Worm (Caenorhabditis elegans) whole organism, L4 larva: Measurements from ENCODE around the gene C36B7.3.

Experiments
- F49E8.2 ChIP-seq: sonication (generic microtip); optimal IDR thresholded peaks from 2 replicates; lab custom pipeline; 2016; ENCODE audit warnings: missing compliant biosample characterization, mild to moderate bottlenecking, missing genetic modification characterization, borderline replicate concordance
- T20F7.1 ChIP-seq: fragments of 200-800 bp; sonication (Bioruptor generic); optimal IDR thresholded peaks from 2 replicates; lab custom pipeline; 2018; ENCODE audit warnings: mild to moderate bottlenecking, missing genetic modification characterization, missing compliant biosample characterization
- T26A8.4 ChIP-seq: fragments of 200-800 bp; sonication (Bioruptor generic); IDR thresholded peaks from 2 replicates; pipeline ENCODE4 v1.3.6; 2022; ENCODE audit warnings: missing genetic modification characterization, missing compliant biosample characterization
- Y48G9A.11 ChIP-seq: fragments of 200-800 bp; sonication (Bioruptor generic); IDR thresholded peaks from 2 replicates; pipeline ENCODE4 v1.3.6; 2022; ENCODE audit warnings: missing genetic modification reagents, missing genetic modification characterization, missing compliant biosample characterization
- aha-1 ChIP-seq: fragments of 150-350 bp; peaks from one replicate; lab custom pipeline; 2014; ENCODE audit warnings: missing biosample characterization, missing genetic modification characterization
- arid-1 ChIP-seq: fragments of 200-800 bp; sonication (Bioruptor generic); conservative IDR thresholded peaks from 2 replicates; pipeline ENCODE4 v1.3.6; 2022; ENCODE audit warnings: missing genetic modification reagents, missing genetic modification characterization, missing compliant biosample characterization
- ceh-62 ChIP-seq: sonication (generic microtip); optimal IDR thresholded peaks from 2 replicates; lab custom pipeline; 2017; ENCODE audit warnings: missing biosample characterization, missing genetic modification characterization
- ces-1 ChIP-seq: fragments of 150-350 bp; sonication (generic microtip); optimal IDR thresholded peaks from 4 replicates; lab custom pipeline; 2014; ENCODE audit warnings: missing biosample characterization, missing genetic modification reagents, missing genetic modification characterization
- ctbp-1 ChIP-seq: fragments of 200-800 bp; sonication (Bioruptor generic); IDR thresholded peaks from 2 replicates; pipeline ENCODE4 v1.3.6; 2022; ENCODE audit warnings: missing genetic modification reagents, missing genetic modification characterization, missing compliant biosample characterization
- daf-8 ChIP-seq: fragments of 200-800 bp; sonication (Bioruptor generic); IDR thresholded peaks from 2 replicates; pipeline ENCODE4 v1.3.6; 2022; ENCODE audit warnings: missing genetic modification characterization, missing compliant biosample characterization
- dmd-6 ChIP-seq: fragments of 200-800 bp; sonication (Bioruptor generic); IDR thresholded peaks from 2 replicates; pipeline ENCODE4 v1.3.6; 2022; ENCODE audit warnings: missing genetic modification reagents, missing genetic modification characterization, missing compliant biosample characterization
- dmd-9 ChIP-seq: fragments of 200-800 bp; sonication (Bioruptor generic); IDR thresholded peaks from 2 replicates; pipeline ENCODE4 v1.3.6; 2022; ENCODE audit warnings: missing genetic modification reagents, missing genetic modification characterization, missing compliant biosample characterization
- dpl-1 ChIP-seq: fragments of 150-350 bp; optimal IDR thresholded peaks from 2 replicates; lab custom pipeline; 2014; ENCODE audit warnings: missing biosample characterization, missing genetic modification reagents, missing genetic modification characterization
- dve-1 ChIP-seq: sonication (generic microtip); optimal IDR thresholded peaks from 2 replicates; lab custom pipeline; 2017; ENCODE audit warnings: antibody characterized with exemption, mild to moderate bottlenecking, missing genetic modification characterization, missing compliant biosample characterization; ENCODE audit not compliant: insufficient read depth
- egl-27 ChIP-seq: sonication (generic microtip); optimal IDR thresholded peaks from 3 replicates; lab custom pipeline; 2017; ENCODE audit warnings: missing biosample characterization, missing genetic modification reagents, missing genetic modification characterization
- hif-1 ChIP-seq, 2 experiments: sonication (generic microtip); optimal IDR thresholded peaks; 2 replicates each; lab custom pipeline; 2016 to 2017; ENCODE audit warnings: missing compliant biosample characterization in 2 of 2, missing genetic modification characterization in 2 of 2, missing genetic modification reagents in 2 of 2, missing genotype in 2 of 2, mild to moderate bottlenecking in 1 of 2
- lsy-2 ChIP-seq, 2 experiments: fragments of 150-350 bp in 1 of 2; sonication (generic microtip) in 1 of 2; optimal IDR thresholded peaks; 2 replicates each; lab custom pipeline; 2014 to 2017; ENCODE audit warnings: missing biosample characterization in 2 of 2, missing genetic modification characterization in 2 of 2
- madf-9 ChIP-seq: fragments of 200-800 bp; sonication (Bioruptor generic); conservative IDR thresholded peaks from 2 replicates; pipeline ENCODE4 v1.3.6; 2022; ENCODE audit warnings: missing genetic modification reagents, missing genetic modification characterization, missing compliant biosample characterization
- mdl-1 ChIP-seq, 2 experiments: fragments of 150-350 bp in 1 of 2; sonication (generic microtip) in 1 of 2; optimal IDR thresholded peaks; 2 replicates each; lab custom pipeline; 2014 to 2017; ENCODE audit warnings: missing biosample characterization in 2 of 2, missing genetic modification characterization in 2 of 2
- mep-1 ChIP-seq: fragments of 150-350 bp; sonication (generic microtip); optimal IDR thresholded peaks from 3 replicates; lab custom pipeline; 2014; ENCODE audit warnings: missing biosample characterization, missing genetic modification characterization
- mes-2 ChIP-seq: sonication (generic microtip); optimal IDR thresholded peaks from 2 replicates; lab custom pipeline; 2016; ENCODE audit warnings: missing genotype, mild to moderate bottlenecking, missing genetic modification characterization, missing compliant biosample characterization; ENCODE audit not compliant: poor library complexity, severe bottlenecking
- mxl-3 ChIP-seq: fragments of 200-800 bp; sonication (Bioruptor generic); optimal IDR thresholded peaks from 2 replicates; lab custom pipeline; 2018; ENCODE audit warnings: mild to moderate bottlenecking, missing genetic modification characterization, missing compliant biosample characterization
- nhr-102 ChIP-seq: sonication (generic microtip); optimal IDR thresholded peaks from 2 replicates; lab custom pipeline; 2016; ENCODE audit warnings: mild to moderate bottlenecking, missing genetic modification characterization, moderate library complexity, missing compliant biosample characterization
- nhr-11 ChIP-seq: fragments of 150-350 bp; optimal IDR thresholded peaks from 2 replicates; lab custom pipeline; 2014; ENCODE audit warnings: missing biosample characterization, missing genetic modification characterization
- nhr-28 ChIP-seq: fragments of 150-350 bp; optimal IDR thresholded peaks from 2 replicates; lab custom pipeline; 2014; ENCODE audit warnings: missing biosample characterization, missing genetic modification characterization
- nhr-76 ChIP-seq: fragments of 150-350 bp; optimal IDR thresholded peaks from 2 replicates; lab custom pipeline; 2014; ENCODE audit warnings: missing biosample characterization, missing genetic modification characterization
- pha-4 ChIP-seq, 2 experiments: fragments of 150-350 bp in 1 of 2; fragments of 200-800 bp in 1 of 2; sonication (Bioruptor generic) in 1 of 2; IDR thresholded peaks in 1 of 2; optimal IDR thresholded peaks in 1 of 2; 2 replicates each; pipeline versions ENCODE4 v1.3.6 to Lab custom; 2014 to 2022; ENCODE audit warnings: missing genetic modification characterization in 2 of 2, missing genetic modification reagents in 2 of 2, missing biosample characterization in 1 of 2, missing compliant biosample characterization in 1 of 2
- php-3 ChIP-seq: fragments of 200-800 bp; sonication (Bioruptor generic); IDR thresholded peaks from 2 replicates; pipeline ENCODE4 v1.3.6; 2022; ENCODE audit warnings: missing genetic modification reagents, missing genetic modification characterization, missing compliant biosample characterization
- rbr-2 ChIP-seq: sonication (generic microtip); optimal IDR thresholded peaks from 2 replicates; lab custom pipeline; 2016; ENCODE audit warnings: missing genotype, missing genetic modification characterization, missing compliant biosample characterization
- saeg-2 ChIP-seq: fragments of 200-800 bp; sonication (Bioruptor generic); IDR thresholded peaks from 2 replicates; pipeline ENCODE4 v1.3.6; 2022; ENCODE audit warnings: missing genetic modification reagents, missing genetic modification characterization, missing compliant biosample characterization
- set-16 ChIP-seq: fragments of 200-800 bp; sonication (Bioruptor generic); IDR thresholded peaks from 2 replicates; pipeline ENCODE4 v1.3.6; 2022; ENCODE audit warnings: missing genetic modification reagents, missing genetic modification characterization, missing compliant biosample characterization
- spr-3 ChIP-seq: fragments of 200-800 bp; sonication (Bioruptor generic); optimal IDR thresholded peaks from 2 replicates; lab custom pipeline; 2018; ENCODE audit warnings: mild to moderate bottlenecking, missing genetic modification characterization, missing compliant biosample characterization
- unc-62 ChIP-seq, 3 experiments: fragments of 150-350 bp in 1 of 3; sonication (generic microtip); optimal IDR thresholded peaks in 2 of 3; peaks in 1 of 3; 1 replicate in 1 of 3; 2 replicates in 2 of 3; lab custom pipeline; 2014 to 2017; ENCODE audit warnings: missing biosample characterization in 3 of 3, missing genetic modification characterization in 3 of 3, missing genetic modification reagents in 3 of 3, missing genotype in 1 of 3
- zfp-3 ChIP-seq: fragments of 200-800 bp; sonication (Bioruptor generic); conservative IDR thresholded peaks from 2 replicates; pipeline ENCODE4 v1.3.6; 2022; ENCODE audit warnings: missing genetic modification reagents, missing genetic modification characterization, missing compliant biosample characterization

C36B7.3 gene

DNA sequence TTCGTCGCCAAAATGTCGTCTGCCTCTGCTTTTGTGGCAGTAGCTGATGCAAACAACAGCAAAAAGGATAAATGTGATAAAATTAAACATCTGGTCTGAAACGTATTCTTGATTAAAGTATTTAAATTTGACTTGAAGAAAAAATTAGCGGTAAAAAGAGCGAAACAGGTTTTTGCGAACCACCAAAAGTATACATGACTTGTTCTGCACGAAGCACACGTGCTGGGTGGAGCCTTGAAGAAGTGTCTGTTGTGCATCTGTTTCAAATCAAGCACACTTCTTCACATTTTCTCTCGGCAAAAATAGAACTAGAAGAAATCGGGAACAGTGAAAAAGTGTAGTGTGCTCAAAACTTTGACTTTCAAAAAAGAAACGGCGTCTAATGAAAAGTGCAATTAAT, 38.3 kb upstream of the C36B7.3 start, which contains the start of gene B0403.3:
Gene B0403.3, minus strand, starts transcription at position 101 of the 400 bp plus-strand sequence.
- no peak for TF ChIP-seq madf-9 (GFP tag; lab: Robert Waterston, UW)
- no peak for TF ChIP-seq dve-1
- TF ChIP-seq hif-1 (tag; optimal IDR thresholded peaks at IDR 0.05; lab: Kevin White, UChicago) = no peak
- no peak for TF ChIP-seq ceh-62
- no peak for TF ChIP-seq saeg-2
- TF ChIP-seq ctbp-1 (GFP tag; lab: Robert Waterston, UW) = no peak
- TF ChIP-seq nhr-76 (tag; lab: Kevin White, UChicago) = no peak
- TF ChIP-seq mxl-3 (GFP tag; lab: Kevin White, UChicago) = no peak

DNA sequence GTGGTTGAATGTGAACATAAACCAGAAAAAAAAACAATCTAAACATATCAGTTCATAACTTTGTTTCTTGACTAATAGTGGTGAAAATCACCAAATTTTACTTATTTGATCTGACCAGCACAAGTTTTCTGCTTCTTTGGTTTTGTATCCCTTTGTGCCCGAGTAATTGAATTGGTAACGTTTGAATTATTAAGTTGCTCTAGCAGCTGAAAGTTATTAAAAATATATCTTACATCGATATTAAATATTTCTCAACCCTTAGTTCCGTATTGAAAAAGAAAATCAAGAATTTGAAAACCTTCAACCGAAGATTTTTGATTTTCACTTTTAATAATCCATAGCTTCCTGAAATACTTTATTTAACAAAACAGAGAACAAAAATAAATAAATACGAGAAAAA, 35.6 kb upstream of the C36B7.3 start:
- TF ChIP-seq nhr-11 (tag; lab: Kevin White, UChicago) = no peak
- no peak for TF ChIP-seq pha-4 (GFP tag; IDR thresholded peaks at IDR 0.05; lab: Robert Waterston, UW)
- no peak for TF ChIP-seq pha-4 (tag; optimal IDR thresholded peaks at IDR 0.05; lab: Kevin White, UChicago)
- TF ChIP-seq zfp-3 (GFP tag; lab: Robert Waterston, UW) = no peak
- no peak for TF ChIP-seq dpl-1 (GFP tag; lab: Kevin White, UChicago)
- TF ChIP-seq rbr-2 (tag; lab: Kevin White, UChicago) = no peak
- no peak for TF ChIP-seq dmd-9 (GFP tag; lab: Robert Waterston, UW)
- TF ChIP-seq spr-3 (GFP tag; lab: Kevin White, UChicago) = no peak
- no peak for TF ChIP-seq daf-8 (GFP tag; lab: Robert Waterston, UW)
- TF ChIP-seq T20F7.1 = peak; percentile 10
- no peak for TF ChIP-seq php-3 (GFP tag; lab: Robert Waterston, UW)
- TF ChIP-seq unc-62 (GFP tag; optimal IDR thresholded peaks at IDR 0.05 in 1 of 2; lab: Kevin White, UChicago) = peak in 1 of 2 experiments; percentile 29
- TF ChIP-seq unc-62 (tag; optimal IDR thresholded peaks at IDR 0.05; lab: Kevin White, UChicago) = no peak
- no peak for TF ChIP-seq dmd-6 (GFP tag; lab: Robert Waterston, UW)
- peak; percentile 40 for TF ChIP-seq aha-1 (tag; lab: Kevin White, UChicago)
- peak; percentile 9 for TF ChIP-seq nhr-102 (tag; lab: Kevin White, UChicago)
- TF ChIP-seq egl-27 (tag; lab: Kevin White, UChicago) = no peak
- peak; percentile 41; the same call in 1 of the 2 replicates for TF ChIP-seq T26A8.4 (GFP tag; lab: Robert Waterston, UW)
- no peak for TF ChIP-seq nhr-28 (tag; lab: Kevin White, UChicago)
- peak; percentile 8 for TF ChIP-seq mep-1
- no peak for TF ChIP-seq arid-1 (GFP tag; lab: Robert Waterston, UW)
- TF ChIP-seq lsy-2 (tag; optimal IDR thresholded peaks at IDR 0.05; lab: Kevin White, UChicago) = peak in 1 of 2 experiments; percentile 51
- no peak for TF ChIP-seq Y48G9A.11 (GFP tag; lab: Robert Waterston, UW)
- peak; percentile 9 for TF ChIP-seq dve-1
- no peak for TF ChIP-seq F49E8.2 (tag; lab: Kevin White, UChicago)

DNA sequence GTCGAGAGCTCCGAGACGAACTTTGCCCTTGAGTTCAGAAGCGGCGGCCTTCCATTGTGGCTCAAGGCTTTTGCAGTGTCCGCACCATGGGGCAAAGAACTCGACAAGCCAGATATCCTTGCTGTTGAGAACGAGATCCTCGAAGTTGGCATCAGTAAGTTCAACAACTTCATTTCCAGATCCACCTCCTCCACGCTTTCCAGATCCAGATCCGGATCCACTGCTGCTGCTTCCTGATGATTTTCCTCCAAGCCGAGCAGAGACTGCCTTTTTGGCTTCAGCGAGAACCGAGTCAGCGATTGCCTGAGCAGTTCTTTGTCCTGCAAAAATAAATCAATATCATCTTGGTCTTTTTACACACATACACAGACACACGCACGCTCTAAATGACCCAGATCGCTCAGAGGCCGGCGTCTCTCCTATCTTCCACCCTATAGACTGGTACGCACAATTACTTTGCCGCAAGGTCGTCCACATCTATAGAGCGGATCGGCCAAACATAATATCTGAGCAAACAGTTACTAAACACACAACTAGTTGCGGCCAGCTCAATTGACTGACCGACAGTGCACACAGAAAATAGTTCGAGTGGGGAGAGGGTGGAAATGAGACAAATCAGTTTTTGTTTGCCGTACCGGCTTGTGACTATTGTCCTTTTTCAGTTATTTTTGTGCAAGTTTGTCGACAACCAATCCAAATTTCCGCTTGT, 34.2 kb upstream of the C36B7.3 start:
- TF ChIP-seq aha-1 (tag; lab: Kevin White, UChicago) (peak; percentile 13), mes-2 (tag; lab: Kevin White, UChicago) (peak; percentile 0), set-16 (peak; percentile 55; the same call in 1 of the 2 replicates), mdl-1 (tag; optimal IDR thresholded peaks at IDR 0.05; lab: Kevin White, UChicago) (no peak), ces-1 (no peak), Y48G9A.11 (GFP tag; lab: Robert Waterston, UW) (no peak)
